Worm (Caenorhabditis elegans) whole organism, early embryonic: ENCODE results near the gene hpo-19.

Experiments used
- ama-1 ChIP-seq: fragments of 150-350 bp; optimal IDR thresholded peaks from 2 replicates; lab custom pipeline; 2014
- hmbx-1 ChIP-seq: sonication (generic microtip); optimal IDR thresholded peaks from 2 replicates; lab custom pipeline; 2016; ENCODE audit warnings: mild to moderate bottlenecking, missing genetic modification characterization, missing compliant biosample characterization
- tbx-11 ChIP-seq: fragments of 200-800 bp; sonication (Bioruptor generic); IDR thresholded peaks from 2 replicates; pipeline ENCODE4 v1.3.6; 2022; ENCODE audit warnings: missing genetic modification characterization, missing compliant biosample characterization

DNA sequence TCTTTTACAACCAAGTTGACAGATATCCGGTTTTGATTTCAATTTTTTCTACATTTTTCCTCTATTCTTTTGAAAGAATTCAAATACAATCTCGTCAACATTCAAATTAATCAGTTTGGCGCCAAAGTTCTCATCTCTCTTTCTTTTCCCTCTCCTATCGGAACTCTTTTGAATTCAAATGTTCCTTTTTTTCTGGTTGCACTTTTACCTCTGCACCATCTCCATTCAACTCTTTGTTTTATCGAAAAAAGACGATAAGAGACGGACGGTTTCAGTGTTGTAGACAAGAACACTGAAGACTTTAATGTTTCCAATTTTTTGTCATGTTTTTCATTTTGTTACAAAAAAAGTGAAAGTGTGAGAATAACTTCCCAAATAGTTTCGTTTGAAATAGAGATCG, 39.6 kb downstream of the hpo-19 start:
- TF ChIP-seq tbx-11 (GFP tag; lab: Robert Waterston, UW) (no peak), ama-1 (lab: Kevin White, UChicago) (no peak), hmbx-1 (tag; lab: Kevin White, UChicago) (no peak)
